Fruit fly (Drosophila melanogaster) whole organism, wandering third instar larva: Measurements from ENCODE around the gene CG7829.

ENCODE experiments used
- CG9705 ChIP-seq: fragments of 200-800 bp; sonication (Bioruptor generic); optimal IDR thresholded peaks from 2 replicates; lab custom pipeline; 2018; ENCODE audit warnings: missing biosample characterization, mild to moderate bottlenecking, missing genetic modification characterization
- Dfd ChIP-seq: fragments of >200 bp; optimal IDR thresholded peaks from 2 replicates; lab custom pipeline; 2017; ENCODE audit warnings: missing biosample characterization, missing genetic modification characterization
- Mio ChIP-seq: sonication (Bioruptor generic); optimal IDR thresholded peaks from 2 replicates; lab custom pipeline; 2016; ENCODE audit warnings: missing biosample characterization, missing genetic modification characterization
- Myc ChIP-seq: fragments of >200 bp; optimal IDR thresholded peaks from 2 replicates; lab custom pipeline; 2017
- OdsH ChIP-seq: fragments of 200-800 bp; sonication (Bioruptor generic); optimal IDR thresholded peaks from 2 replicates; lab custom pipeline; 2016; ENCODE audit warnings: missing biosample characterization, mild to moderate bottlenecking, missing genetic modification characterization
- Rel ChIP-seq, 2 experiments: fragments of 200-800 bp; sonication (Bioruptor generic) in 1 of 2; optimal IDR thresholded peaks; 2 replicates in 1 of 2; 3 replicates in 1 of 2; lab custom pipeline; 2016 to 2019; ENCODE audit warnings: mild to moderate bottlenecking in 2 of 2, missing biosample characterization in 2 of 2, missing genetic modification characterization in 2 of 2, moderate library complexity in 1 of 2
- Sp1 ChIP-seq: fragments of 200-800 bp; sonication (Bioruptor generic); optimal IDR thresholded peaks from 3 replicates; lab custom pipeline; 2019; ENCODE audit warnings: missing biosample characterization, mild to moderate bottlenecking, missing genetic modification characterization, moderate library complexity
- Vsx2 ChIP-seq: fragments of 200-300, 225-300 bp; sonication (Bioruptor generic); optimal IDR thresholded peaks from 2 replicates; lab custom pipeline; 2018; ENCODE audit warnings: missing biosample characterization, missing genetic modification characterization; ENCODE audit not compliant: partially characterized antibody
- br ChIP-seq: fragments of 200-800 bp; sonication (Bioruptor generic); optimal IDR thresholded peaks from 2 replicates; lab custom pipeline; 2016; ENCODE audit warnings: missing biosample characterization, missing genetic modification characterization
- dl ChIP-seq, 2 experiments: fragments of 175-275, 200-275 bp in 1 of 2; fragments of 200-275 bp in 1 of 2; sonication (Bioruptor generic); optimal IDR thresholded peaks; lab custom pipeline; 2018; ENCODE audit warnings: mild to moderate bottlenecking in 2 of 2, missing biosample characterization in 2 of 2, missing genetic modification characterization in 2 of 2, moderate library complexity in 2 of 2; ENCODE audit not compliant: partially characterized antibody in 2 of 2, insufficient read depth in 1 of 2
- ey ChIP-seq: fragments of 200-800 bp; sonication (Bioruptor generic); optimal IDR thresholded peaks from 2 replicates; lab custom pipeline; 2016; ENCODE audit warnings: missing biosample characterization, missing genetic modification characterization
- pan ChIP-seq: fragments of >200 bp; optimal IDR thresholded peaks from 2 replicates; lab custom pipeline; 2017
- psq ChIP-seq: fragments of 200-800 bp; sonication (Bioruptor generic); optimal IDR thresholded peaks from 3 replicates; lab custom pipeline; 2017; ENCODE audit warnings: missing biosample characterization, mild to moderate bottlenecking, missing genetic modification characterization, moderate library complexity

Gene CG7829

dm6 chr3R:29770930-29771329 lies 46.6 kb downstream of the CG7829 start:
- TF ChIP-seq Mio (GFP tag; lab: Kevin White, UChicago), result no peak
- no peak for TF ChIP-seq Sp1
- TF ChIP-seq br (GFP tag; lab: Kevin White, UChicago), result no peak
- no peak for TF ChIP-seq psq (GFP tag; lab: Kevin White, UChicago)
- TF ChIP-seq Rel (GFP tag; optimal IDR thresholded peaks at IDR 0.05; lab: Kevin White, UChicago), result no peak
- TF ChIP-seq Rel (tag; optimal IDR thresholded peaks at IDR 0.05; lab: Kevin White, UChicago), result no peak
- TF ChIP-seq pan (lab: Kevin White, UChicago), result no peak
- no peak for TF ChIP-seq Vsx2 (GFP tag; lab: Kevin White, UChicago)
- no peak for TF ChIP-seq ey (GFP tag; lab: Kevin White, UChicago)
- no peak for TF ChIP-seq Myc (lab: Kevin White, UChicago)
- no peak for TF ChIP-seq OdsH (GFP tag; lab: Kevin White, UChicago)
- TF ChIP-seq CG9705 (GFP tag; lab: Kevin White, UChicago), result no peak

dm6 chr3R:29767236-29767635 lies 50.3 kb downstream of the CG7829 start:
- peak; percentile 91 for TF ChIP-seq Dfd (GFP tag; lab: Kevin White, UChicago)
- TF ChIP-seq br (GFP tag; lab: Kevin White, UChicago), result no peak
- TF ChIP-seq dl (GFP tag; optimal IDR thresholded peaks at IDR 0.05; lab: Kevin White, UChicago; ENCODE audit: insufficient read depth in 1 of 2, partially characterized antibody in 2 of 2), result no peak
